Fruit fly (Drosophila melanogaster) whole organism, embryonic: Measurements from ENCODE around the gene CG7987.

Source experiments
- Asciz ChIP-seq: fragments of 200-800 bp; sonication (Bioruptor generic); optimal IDR thresholded peaks from 2 replicates; lab custom pipeline; 2017; ENCODE audit warnings: missing biosample characterization, mild to moderate bottlenecking, missing genetic modification characterization, missing genetic modification reagents
- Blimp-1 ChIP-seq: fragments of 200-800 bp; sonication (Bioruptor generic); optimal IDR thresholded peaks from 3 replicates; lab custom pipeline; 2018; ENCODE audit warnings: missing biosample characterization, missing genetic modification characterization, mild to moderate bottlenecking, moderate library complexity, missing genetic modification reagents
- CG10979 ChIP-seq: fragments of 200-800 bp; sonication (Bioruptor generic); optimal IDR thresholded peaks from 2 replicates; lab custom pipeline; 2018; ENCODE audit warnings: missing biosample characterization, mild to moderate bottlenecking, missing genetic modification characterization, moderate library complexity
- CG14014 ChIP-seq: fragments of 200-800 bp; sonication (Bioruptor generic); IDR thresholded peaks from 2 replicates; pipeline ENCODE4 v1.3.6; 2022; ENCODE audit warnings: missing biosample characterization, missing genetic modification characterization
- CG14667 ChIP-seq: fragments of 200-800 bp; sonication (Bioruptor generic); IDR thresholded peaks from 2 replicates; pipeline ENCODE4 v1.3.6; 2022; ENCODE audit warnings: missing biosample characterization, missing genetic modification characterization
- CG15011 ChIP-seq: fragments of 200-800 bp; sonication (Bioruptor generic); optimal IDR thresholded peaks from 3 replicates; lab custom pipeline; 2018; ENCODE audit warnings: missing biosample characterization, mild to moderate bottlenecking, missing genetic modification characterization
- CG1529 ChIP-seq: fragments of 200-800 bp; sonication (Bioruptor generic); optimal IDR thresholded peaks from 3 replicates; lab custom pipeline; 2018; ENCODE audit warnings: missing biosample characterization, missing genetic modification characterization
- CG17912 ChIP-seq: fragments of 200-800 bp; sonication (Bioruptor generic); optimal IDR thresholded peaks from 2 replicates; lab custom pipeline; 2018; ENCODE audit warnings: missing biosample characterization, mild to moderate bottlenecking, missing genetic modification characterization
- CG30403 ChIP-seq: fragments of 200-800 bp; sonication (Bioruptor generic); optimal IDR thresholded peaks from 3 replicates; lab custom pipeline; 2016; ENCODE audit warnings: missing biosample characterization, missing genetic modification characterization
- CG3065 ChIP-seq: fragments of 200-800 bp; sonication (Bioruptor generic); optimal IDR thresholded peaks from 2 replicates; lab custom pipeline; 2016; ENCODE audit warnings: missing biosample characterization, missing genetic modification characterization
- CG3163 ChIP-seq: fragments of 200-800 bp; sonication (Bioruptor generic); optimal IDR thresholded peaks from 3 replicates; lab custom pipeline; 2016; ENCODE audit warnings: missing biosample characterization, missing genetic modification characterization
- CG34224 ChIP-seq: fragments of 200-800 bp; sonication (Bioruptor generic); IDR thresholded peaks from 3 replicates; pipeline ENCODE4 v1.3.6; 2022; ENCODE audit warnings: missing biosample characterization, missing genetic modification characterization; ENCODE audit not compliant: partially characterized antibody
- CG4328 ChIP-seq: fragments of 200-800 bp; sonication (Bioruptor generic); optimal IDR thresholded peaks from 3 replicates; lab custom pipeline; 2017; ENCODE audit warnings: missing biosample characterization, missing genetic modification reagents, missing genetic modification characterization
- CG43689 ChIP-seq: fragments of 200-800 bp; sonication (Bioruptor generic); IDR thresholded peaks from 2 replicates; pipeline ENCODE4 v1.3.6; 2022; ENCODE audit warnings: missing biosample characterization, missing genetic modification characterization
- CG4404 ChIP-seq: fragments of 200-800 bp; sonication (Bioruptor generic); IDR thresholded peaks from 2 replicates; pipeline ENCODE4 v1.3.6; 2022; ENCODE audit warnings: missing biosample characterization, missing genetic modification characterization
- CG4854 ChIP-seq: fragments of 200-800 bp; sonication (Bioruptor generic); optimal IDR thresholded peaks from 2 replicates; lab custom pipeline; 2016; ENCODE audit warnings: missing biosample characterization, missing genetic modification characterization, inconsistent platforms
- CG5953 ChIP-seq: fragments of 200-800 bp; sonication (Bioruptor generic); IDR thresholded peaks from 2 replicates; pipeline ENCODE4 v1.3.6; 2022; ENCODE audit warnings: missing biosample characterization, missing genetic modification characterization
- CG6175 ChIP-seq: fragments of 200-800 bp; sonication (Bioruptor generic); IDR thresholded peaks from 3 replicates; pipeline ENCODE4 v1.3.6; 2022; ENCODE audit warnings: missing biosample characterization, missing genetic modification characterization
- CG8290 ChIP-seq, 3 experiments: fragments of 200-800 bp; sonication (Bioruptor generic); optimal IDR thresholded peaks; 2 replicates each; lab custom pipeline; 2016 to 2019; ENCODE audit warnings: missing biosample characterization in 3 of 3, missing genetic modification characterization in 3 of 3, mild to moderate bottlenecking in 2 of 3, moderate library complexity in 1 of 3
- Dref ChIP-seq: fragments of 200-800 bp; sonication (Bioruptor generic); IDR thresholded peaks from 2 replicates; pipeline ENCODE4 v1.3.6; 2022; ENCODE audit warnings: missing biosample characterization, missing genetic modification characterization
- E2f2 ChIP-seq: fragments of 200-800 bp; sonication (Bioruptor generic); IDR thresholded peaks from 2 replicates; pipeline ENCODE4 v1.3.6; 2022; ENCODE audit warnings: missing biosample characterization, missing genetic modification characterization
- GATAe ChIP-seq: fragments of 200-800 bp; sonication (Bioruptor generic); conservative IDR thresholded peaks from 2 replicates; pipeline ENCODE4 v1.3.6; 2022; ENCODE audit warnings: missing biosample characterization, missing genetic modification characterization
- Gug ChIP-seq: fragments of 200-800 bp; sonication (Bioruptor generic); IDR thresholded peaks from 4 replicates; pipeline ENCODE4 v1.3.6; 2022; ENCODE audit warnings: missing biosample characterization, missing genetic modification characterization
- H15 ChIP-seq: fragments of 200-800 bp; sonication (Bioruptor generic); IDR thresholded peaks from 3 replicates; pipeline ENCODE4 v1.3.6; 2022; ENCODE audit warnings: missing biosample characterization, missing genetic modification characterization
- H2.0 ChIP-seq: fragments of 200-800 bp; sonication (Bioruptor generic); IDR thresholded peaks from 2 replicates; pipeline ENCODE4 v1.3.6; 2022; ENCODE audit warnings: missing biosample characterization, missing genetic modification characterization
- Hr39 ChIP-seq: fragments of >200 bp; optimal IDR thresholded peaks from 2 replicates; lab custom pipeline; 2017
- Hr78 ChIP-seq, 2 experiments: fragments of 200-800 bp in 1 of 2; fragments of >200 bp in 1 of 2; sonication (Bioruptor generic) in 1 of 2; optimal IDR thresholded peaks; 2 replicates each; lab custom pipeline; 2017 to 2019; ENCODE audit warnings: missing biosample characterization in 2 of 2, missing genetic modification characterization in 2 of 2, mild to moderate bottlenecking in 1 of 2, moderate library complexity in 1 of 2
- Lpt ChIP-seq: fragments of >200 bp; optimal IDR thresholded peaks from 2 replicates; lab custom pipeline; 2018; ENCODE audit warnings: missing biosample characterization, missing genetic modification characterization
- MTF-1 ChIP-seq: fragments of 200-800 bp; sonication (Bioruptor generic); optimal IDR thresholded peaks from 2 replicates; lab custom pipeline; 2018; ENCODE audit warnings: missing biosample characterization, mild to moderate bottlenecking, missing genetic modification characterization, borderline replicate concordance
- Sin3A ChIP-seq: fragments of >200 bp; optimal IDR thresholded peaks from 2 replicates; lab custom pipeline; 2018
- Six4 ChIP-seq: fragments of 200-800 bp; sonication (Bioruptor generic); optimal IDR thresholded peaks from 2 replicates; lab custom pipeline; 2016; ENCODE audit warnings: missing biosample characterization, missing genetic modification characterization
- Sox102F ChIP-seq: fragments of 200-800 bp; sonication (Bioruptor generic); optimal IDR thresholded peaks from 2 replicates; lab custom pipeline; 2018; ENCODE audit warnings: missing biosample characterization, mild to moderate bottlenecking, missing genetic modification characterization, moderate library complexity
- Xrp1 ChIP-seq: fragments of 200-800 bp; sonication (Bioruptor generic); IDR thresholded peaks from 2 replicates; pipeline ENCODE4 v1.3.6; 2022; ENCODE audit warnings: missing biosample characterization, missing genetic modification characterization
- bbx ChIP-seq: fragments of 200-800 bp; sonication (Bioruptor generic); IDR thresholded peaks from 2 replicates; pipeline ENCODE4 v1.3.6; 2022; ENCODE audit warnings: missing biosample characterization, missing genetic modification characterization; ENCODE audit not compliant: partially characterized antibody
- btn ChIP-seq: fragments of 200-800 bp; sonication (Bioruptor generic); optimal IDR thresholded peaks from 2 replicates; lab custom pipeline; 2016; ENCODE audit warnings: missing biosample characterization, missing genetic modification characterization
- cato ChIP-seq: fragments of 200-800 bp; sonication (Bioruptor generic); optimal IDR thresholded peaks from 2 replicates; lab custom pipeline; 2016; ENCODE audit warnings: missing biosample characterization, missing genetic modification characterization, borderline replicate concordance
- ci ChIP-seq: fragments of 200-800 bp; sonication (Bioruptor generic); IDR thresholded peaks from 3 replicates; pipeline ENCODE4 v1.3.6; 2022; ENCODE audit warnings: missing biosample characterization, missing genetic modification characterization
- emc ChIP-seq: fragments of 200-800 bp; sonication (Bioruptor generic); optimal IDR thresholded peaks from 2 replicates; lab custom pipeline; 2016; ENCODE audit warnings: missing biosample characterization, missing genetic modification characterization
- gro ChIP-seq: fragments of 200-800 bp; sonication (Bioruptor generic); optimal IDR thresholded peaks from 2 replicates; lab custom pipeline; 2016; ENCODE audit warnings: missing biosample characterization, missing genetic modification characterization
- gsb ChIP-seq: fragments of 200-800 bp; sonication (Bioruptor generic); IDR thresholded peaks from 2 replicates; pipeline ENCODE4 v1.3.6; 2022; ENCODE audit warnings: missing biosample characterization, missing genetic modification characterization
- gt ChIP-seq: fragments of 200-800 bp; sonication (Bioruptor generic); IDR thresholded peaks from 2 replicates; pipeline ENCODE4 v1.3.6; 2022; ENCODE audit warnings: missing biosample characterization, missing genetic modification characterization
- ken ChIP-seq: fragments of 200-800 bp; sonication (Bioruptor generic); IDR thresholded peaks from 3 replicates; pipeline ENCODE4 v1.3.6; 2022; ENCODE audit warnings: missing biosample characterization, missing genetic modification characterization
- kni ChIP-seq: fragments of 200-800 bp; sonication (Bioruptor generic); optimal IDR thresholded peaks from 3 replicates; lab custom pipeline; 2017; ENCODE audit warnings: mild to moderate bottlenecking, missing biosample characterization, missing genetic modification reagents, missing genetic modification characterization
- mld ChIP-seq: fragments of 200-800 bp; sonication (Bioruptor generic); IDR thresholded peaks from 3 replicates; pipeline ENCODE4 v1.3.6; 2022; ENCODE audit warnings: missing biosample characterization, missing genetic modification characterization; ENCODE audit not compliant: partially characterized antibody
- nau ChIP-seq: fragments of 200-800 bp; sonication (Bioruptor generic); optimal IDR thresholded peaks from 3 replicates; lab custom pipeline; 2017; ENCODE audit warnings: missing biosample characterization, mild to moderate bottlenecking, missing genetic modification characterization, missing genetic modification reagents
- pros ChIP-seq: fragments of 200-800 bp; sonication (Bioruptor generic); optimal IDR thresholded peaks from 3 replicates; lab custom pipeline; 2019; ENCODE audit warnings: missing biosample characterization, mild to moderate bottlenecking, missing genetic modification characterization, moderate library complexity
- sim ChIP-seq: fragments of 200-800 bp; sonication (Bioruptor generic); IDR thresholded peaks from 2 replicates; pipeline ENCODE4 v1.3.6; 2022; ENCODE audit warnings: missing biosample characterization, missing genetic modification characterization
- slp2 ChIP-seq: fragments of 200-800 bp; sonication (Bioruptor generic); optimal IDR thresholded peaks from 2 replicates; lab custom pipeline; 2016; ENCODE audit warnings: missing biosample characterization, missing genetic modification characterization
- sna ChIP-seq: fragments of 200-800 bp; sonication (Bioruptor generic); IDR thresholded peaks from 2 replicates; pipeline ENCODE4 v1.3.6; 2022; ENCODE audit warnings: missing biosample characterization, missing genetic modification characterization; ENCODE audit not compliant: partially characterized antibody
- tap ChIP-seq: fragments of 200-800 bp; optimal IDR thresholded peaks from 3 replicates; lab custom pipeline; 2019; ENCODE audit warnings: missing biosample characterization, mild to moderate bottlenecking, missing genetic modification characterization, moderate library complexity
- zfh1 ChIP-seq: fragments of 200-800 bp; sonication (Bioruptor generic); IDR thresholded peaks from 3 replicates; pipeline ENCODE4 v1.3.6; 2022; ENCODE audit warnings: missing biosample characterization, missing genetic modification characterization

Gene CG7987

DNA sequence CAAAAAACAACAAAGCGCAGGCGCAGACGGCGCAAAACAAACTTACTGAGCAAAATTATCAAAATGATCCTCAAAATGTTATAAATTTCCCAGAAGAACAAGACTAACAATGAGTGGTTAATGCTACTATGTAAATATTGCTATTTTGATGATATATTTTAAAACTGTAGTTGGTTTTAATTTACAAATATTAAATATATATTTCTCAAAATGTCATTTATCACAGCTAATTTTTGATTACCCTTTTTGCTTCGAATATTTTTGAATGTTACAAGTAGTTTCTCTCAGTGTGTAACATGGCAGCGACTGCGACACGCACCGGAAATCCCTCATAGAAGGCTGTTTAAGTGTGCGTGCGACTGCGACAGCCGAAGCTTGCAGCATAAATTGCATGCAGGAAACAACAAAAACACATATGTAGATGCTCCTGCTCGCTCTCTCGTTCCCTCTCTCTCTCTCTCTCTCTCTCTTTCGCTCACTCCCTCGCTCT lies 22.3 kb upstream of the CG7987 start (continued):
- TF ChIP-seq Blimp-1 (GFP tag; lab: Kevin White, UChicago) (peak; percentile 51), CG3065 (GFP tag; lab: Kevin White, UChicago) (no peak), CG8290 (GFP tag; optimal IDR thresholded peaks at IDR 0.05; lab: Kevin White, UChicago) (no peak), CG8290 (tag; optimal IDR thresholded peaks at IDR 0.05; lab: Kevin White, UChicago) (no peak), bbx (GFP tag; lab: Robert Waterston, UW) (no peak), Gug (GFP tag; lab: Robert Waterston, UW) (no peak), H15 (GFP tag; lab: Robert Waterston, UW) (0 out of 3 replicates have a peak, but pooled peaks have one; percentile 7), gro (GFP tag; lab: Kevin White, UChicago) (no peak), MTF-1 (GFP tag; lab: Kevin White, UChicago) (no peak), btn (GFP tag; lab: Kevin White, UChicago) (no peak), nau (peak; percentile 5), CG30403 (GFP tag; lab: Kevin White, UChicago) (peak; percentile 36), ci (GFP tag; lab: Robert Waterston, UW) (peak; percentile 53; the same call in 2 of the 3 replicates), CG43689 (no peak), sim (GFP tag; lab: Robert Waterston, UW) (no peak), ken (GFP tag; lab: Robert Waterston, UW) (no peak), CG4404 (no peak), tap (tag; lab: Kevin White, UChicago) (no peak), CG6175 (no peak), Sin3A (lab: Kevin White, UChicago) (no peak), zfh1 (GFP tag; lab: Robert Waterston, UW) (peak; percentile 52; the same call in 1 of the 3 replicates), CG17912 (no peak), CG4854 (GFP tag; lab: Kevin White, UChicago) (no peak), GATAe (GFP tag; lab: Robert Waterston, UW) (no peak), Dref (GFP tag; lab: Robert Waterston, UW) (no peak), Sox102F (GFP tag; lab: Kevin White, UChicago) (peak; percentile 55), CG14667 (GFP tag; lab: Robert Waterston, UW) (no peak), E2f2 (0 out of 2 replicates have a peak, but pooled peaks have one; percentile 11), CG1529 (GFP tag; lab: Kevin White, UChicago) (peak; percentile 32), CG3163 (GFP tag; lab: Kevin White, UChicago) (no peak), pros (GFP tag; lab: Kevin White, UChicago) (no peak), cato (no peak), slp2 (GFP tag; lab: Kevin White, UChicago) (no peak), CG34224 (no peak), Asciz (GFP tag; lab: Kevin White, UChicago) (peak; percentile 56), Hr78 (GFP tag; optimal IDR thresholded peaks at IDR 0.05; lab: Kevin White, UChicago) (peak in 1 of 2 experiments; percentile 1), kni (no peak), Hr39 (no peak), CG10979 (tag; lab: Kevin White, UChicago) (peak; percentile 71), Six4 (peak; percentile 15), H2.0 (GFP tag; lab: Robert Waterston, UW) (no peak), Lpt (no peak), mld (GFP tag; lab: Robert Waterston, UW) (no peak), emc (GFP tag; lab: Kevin White, UChicago) (no peak), sna (GFP tag; lab: Robert Waterston, UW) (no peak), gt (no peak), gsb (no peak), CG5953 (no peak), CG4328 (GFP tag; lab: Kevin White, UChicago) (no peak), CG15011 (GFP tag; lab: Kevin White, UChicago) (no peak), CG14014 (GFP tag; lab: Robert Waterston, UW) (no peak), Xrp1 (GFP tag; lab: Robert Waterston, UW) (peak; percentile 67)
